Worm (Caenorhabditis elegans) whole organism, L1 larva: ENCODE results near the gene best-17.

Experiments used
- C16A3.4 ChIP-seq: fragments of 150-350 bp; optimal IDR thresholded peaks from 2 replicates; lab custom pipeline; 2014; ENCODE audit warnings: missing biosample characterization, missing genetic modification characterization
- blmp-1 ChIP-seq: fragments of 150-350 bp; optimal IDR thresholded peaks from 2 replicates; lab custom pipeline; 2014; ENCODE audit warnings: missing biosample characterization, missing genetic modification characterization
- ceh-8 ChIP-seq: fragments of 200-800 bp; sonication (Bioruptor generic); optimal IDR thresholded peaks from 2 replicates; lab custom pipeline; 2018; ENCODE audit warnings: mild to moderate bottlenecking, missing genetic modification characterization, moderate library complexity, missing compliant biosample characterization
- ceh-82 ChIP-seq, 3 experiments: fragments of 150-350 bp in 1 of 3; sonication (generic microtip) in 2 of 3; optimal IDR thresholded peaks; 2 replicates each; lab custom pipeline; 2014 to 2017; ENCODE audit warnings: missing biosample characterization in 3 of 3, missing genetic modification characterization in 3 of 3
- dpl-1 ChIP-seq, 3 experiments: fragments of 150-350 bp in 2 of 3; sonication (generic microtip) in 1 of 3; optimal IDR thresholded peaks; 2 replicates each; lab custom pipeline; 2014 to 2017; ENCODE audit warnings: missing biosample characterization in 3 of 3, missing genetic modification characterization in 3 of 3, missing genetic modification reagents in 3 of 3
- dsc-1 ChIP-seq: sonication (generic microtip); optimal IDR thresholded peaks from 2 replicates; lab custom pipeline; 2016; ENCODE audit warnings: mild to moderate bottlenecking, missing genetic modification characterization, missing compliant biosample characterization
- efl-1 ChIP-seq, 4 experiments: fragments of 150-350 bp; optimal IDR thresholded peaks in 3 of 4; peaks in 1 of 4; 1 replicate in 1 of 4; 2 replicates in 3 of 4; lab custom pipeline; 2014; ENCODE audit warnings: missing biosample characterization in 2 of 4, missing genetic modification characterization in 2 of 4, missing genetic modification reagents in 2 of 4
- egl-27 ChIP-seq, 2 experiments: fragments of 150-350 bp in 1 of 2; sonication (generic microtip); optimal IDR thresholded peaks; 3 replicates each; lab custom pipeline; 2017 to 2018; ENCODE audit warnings: missing biosample characterization in 2 of 2, missing genetic modification characterization in 2 of 2, missing genetic modification reagents in 2 of 2
- fkh-10 ChIP-seq: sonication (generic microtip); optimal IDR thresholded peaks from 2 replicates; lab custom pipeline; 2017; ENCODE audit warnings: missing biosample characterization, missing genetic modification reagents, missing genetic modification characterization
- fkh-8 ChIP-seq: sonication (generic microtip); optimal IDR thresholded peaks from 2 replicates; lab custom pipeline; 2016; ENCODE audit warnings: mild to moderate bottlenecking, missing genetic modification characterization, missing compliant biosample characterization
- fos-1 ChIP-seq: fragments of 150-350 bp; optimal IDR thresholded peaks from 2 replicates; lab custom pipeline; 2014; ENCODE audit warnings: missing biosample characterization, missing genetic modification characterization
- hlh-17 ChIP-seq: fragments of 200-800 bp; sonication (Bioruptor generic); optimal IDR thresholded peaks from 2 replicates; lab custom pipeline; 2018; ENCODE audit warnings: missing genetic modification characterization, mild to moderate bottlenecking, missing compliant biosample characterization, moderate library complexity, borderline replicate concordance
- hlh-4 ChIP-seq: sonication (generic microtip); optimal IDR thresholded peaks from 2 replicates; lab custom pipeline; 2016; ENCODE audit warnings: mild to moderate bottlenecking, missing genetic modification characterization, missing compliant biosample characterization
- irx-1 ChIP-seq: sonication (generic microtip); optimal IDR thresholded peaks from 2 replicates; lab custom pipeline; 2016; ENCODE audit warnings: missing genetic modification characterization, missing compliant biosample characterization
- isw-1 ChIP-seq: fragments of 200-800 bp; sonication (Bioruptor generic); IDR thresholded peaks from 2 replicates; pipeline ENCODE4 v1.3.6; 2022; ENCODE audit warnings: missing genetic modification characterization, missing compliant biosample characterization
- lin-13 ChIP-seq: fragments of 150-350 bp; optimal IDR thresholded peaks from 2 replicates; lab custom pipeline; 2014; ENCODE audit warnings: missing biosample characterization, missing genetic modification reagents, missing genetic modification characterization
- lin-14 ChIP-seq: fragments of 200-800 bp; sonication (Bioruptor generic); optimal IDR thresholded peaks from 2 replicates; lab custom pipeline; 2018; ENCODE audit warnings: mild to moderate bottlenecking, missing genetic modification characterization, moderate library complexity, missing compliant biosample characterization
- lin-35 ChIP-seq, 2 experiments: fragments of 150-350 bp; optimal IDR thresholded peaks; 2 replicates each; lab custom pipeline; 2014; ENCODE audit warnings: missing biosample characterization in 2 of 2, missing genetic modification characterization in 2 of 2, missing genetic modification reagents in 2 of 2
- lin-39 ChIP-seq: fragments of 150-350 bp; optimal IDR thresholded peaks from 2 replicates; lab custom pipeline; 2014; ENCODE audit warnings: missing biosample characterization, missing genetic modification reagents, missing genetic modification characterization
- lsy-2 ChIP-seq, 2 experiments: fragments of 150-350 bp; optimal IDR thresholded peaks; 2 replicates each; lab custom pipeline; 2014; ENCODE audit warnings: missing biosample characterization in 2 of 2, missing genetic modification characterization in 2 of 2
- mab-9 ChIP-seq: fragments of 200-800 bp; sonication (Bioruptor generic); IDR thresholded peaks from 2 replicates; pipeline ENCODE4 v1.3.6; 2022; ENCODE audit warnings: missing genetic modification reagents, missing genetic modification characterization, missing compliant biosample characterization
- mdl-1 ChIP-seq, 2 experiments: fragments of 150-350 bp; optimal IDR thresholded peaks; 2 replicates each; lab custom pipeline; 2014 to 2017; ENCODE audit warnings: missing biosample characterization in 2 of 2, missing genetic modification characterization in 2 of 2, inconsistent platforms in 1 of 2
- mep-1 ChIP-seq: fragments of 150-350 bp; optimal IDR thresholded peaks from 2 replicates; lab custom pipeline; 2014; ENCODE audit warnings: missing biosample characterization, missing genetic modification characterization
- nhr-11 ChIP-seq: fragments of 150-350 bp; optimal IDR thresholded peaks from 2 replicates; lab custom pipeline; 2014; ENCODE audit warnings: missing biosample characterization, missing genetic modification characterization
- nhr-20 ChIP-seq: sonication (generic microtip); optimal IDR thresholded peaks from 2 replicates; lab custom pipeline; 2016; ENCODE audit warnings: mild to moderate bottlenecking, missing genetic modification characterization, missing compliant biosample characterization
- nhr-47 ChIP-seq: sonication (generic microtip); optimal IDR thresholded peaks from 2 replicates; lab custom pipeline; 2016; ENCODE audit warnings: mild to moderate bottlenecking, missing genetic modification characterization, moderate library complexity, missing compliant biosample characterization
- nhr-71 ChIP-seq: sonication (generic microtip); optimal IDR thresholded peaks from 2 replicates; lab custom pipeline; 2016; ENCODE audit warnings: mild to moderate bottlenecking, missing genetic modification characterization, moderate library complexity, missing compliant biosample characterization
- nhr-77 ChIP-seq: fragments of 150-350 bp; optimal IDR thresholded peaks from 2 replicates; lab custom pipeline; 2014; ENCODE audit warnings: missing biosample characterization, missing genetic modification characterization
- skn-1 ChIP-seq: fragments of 150-350 bp; optimal IDR thresholded peaks from 2 replicates; lab custom pipeline; 2014; ENCODE audit warnings: missing biosample characterization, missing genetic modification characterization
- snpc-4 ChIP-seq: fragments of 150-350 bp; optimal IDR thresholded peaks from 2 replicates; lab custom pipeline; 2014; ENCODE audit warnings: missing biosample characterization, missing genetic modification characterization
- snu-23 ChIP-seq: sonication (generic microtip); optimal IDR thresholded peaks from 2 replicates; lab custom pipeline; 2016; ENCODE audit warnings: missing genetic modification characterization, missing compliant biosample characterization
- sptf-1 ChIP-seq: fragments of 150-350 bp; optimal IDR thresholded peaks from 2 replicates; lab custom pipeline; 2014; ENCODE audit warnings: missing biosample characterization, missing genetic modification characterization
- swsn-7 ChIP-seq: sonication (generic microtip); optimal IDR thresholded peaks from 2 replicates; lab custom pipeline; 2016; ENCODE audit warnings: missing genetic modification characterization, missing compliant biosample characterization
- tbx-2 ChIP-seq: sonication (generic microtip); optimal IDR thresholded peaks from 2 replicates; lab custom pipeline; 2016; ENCODE audit warnings: missing genetic modification characterization, missing compliant biosample characterization
- tlp-1 ChIP-seq: fragments of 150-350 bp; optimal IDR thresholded peaks from 2 replicates; lab custom pipeline; 2014; ENCODE audit warnings: missing biosample characterization, missing genetic modification characterization
- unc-86 ChIP-seq: sonication (generic microtip); optimal IDR thresholded peaks from 2 replicates; lab custom pipeline; 2016; ENCODE audit warnings: missing genetic modification characterization, missing compliant biosample characterization
- unc-98 ChIP-seq: fragments of 200-800 bp; sonication (Bioruptor generic); IDR thresholded peaks from 2 replicates; pipeline ENCODE4 v1.3.6; 2022; ENCODE audit warnings: missing genetic modification characterization, missing compliant biosample characterization
- xbp-1 ChIP-seq: sonication (generic microtip); optimal IDR thresholded peaks from 2 replicates; lab custom pipeline; 2016; ENCODE audit warnings: missing genetic modification characterization, missing compliant biosample characterization
- zag-1 ChIP-seq: fragments of 150-350 bp; optimal IDR thresholded peaks from 2 replicates; lab custom pipeline; 2014; ENCODE audit warnings: missing biosample characterization, missing genetic modification characterization
- ztf-11 ChIP-seq, 2 experiments: sonication (generic microtip); optimal IDR thresholded peaks; 2 replicates each; lab custom pipeline; 2016 to 2017; ENCODE audit warnings: missing genetic modification characterization in 2 of 2, missing biosample characterization in 1 of 2, missing compliant biosample characterization in 1 of 2

The best-17 gene

ce11 chrIII:598687-599086, 10.8 kb downstream of the best-17 start, which contains the start of gene Y55B1AR.2:
TSS of gene Y55B1AR.2 (minus strand) at chrIII:598787.
- TF ChIP-seq efl-1 (optimal IDR thresholded peaks at IDR 0.05; lab: Kevin White, UChicago) (no peak), efl-1 (GFP tag; optimal IDR thresholded peaks at IDR 0.05 in 1 of 2; lab: Kevin White, UChicago) (peak in 1 of 2 experiments; percentile 67), snu-23 (no peak)

ce11 chrIII:598168-598567, 11.3 kb downstream of the best-17 start:
- TF ChIP-seq snpc-4 (tag; lab: Kevin White, UChicago) (peak; percentile 34), fos-1 (tag; lab: Kevin White, UChicago) (peak; percentile 25), mep-1 (tag; lab: Kevin White, UChicago) (peak; percentile 76), hlh-17 (GFP tag; lab: Kevin White, UChicago) (no peak), efl-1 (optimal IDR thresholded peaks at IDR 0.05; lab: Kevin White, UChicago) (peak; percentile 58 to 68), efl-1 (GFP tag; optimal IDR thresholded peaks at IDR 0.05 in 1 of 2; lab: Kevin White, UChicago) (peak in 1 of 2 experiments; percentile 15), isw-1 (GFP tag; lab: Robert Waterston, UW) (peak; percentile 27; the same call in 1 of the 2 replicates), C16A3.4 (tag; lab: Kevin White, UChicago) (no peak), hlh-4 (tag; lab: Kevin White, UChicago) (no peak), irx-1 (peak; percentile 12), fkh-8 (tag; lab: Kevin White, UChicago) (peak; percentile 45), tbx-2 (peak; percentile 73), blmp-1 (tag; lab: Kevin White, UChicago) (peak; percentile 39), lin-13 (GFP tag; lab: Kevin White, UChicago) (peak; percentile 0), ceh-82 (tag; optimal IDR thresholded peaks at IDR 0.05; lab: Kevin White, UChicago) (peak; percentile 2 to 65 (median 50)), unc-98 (GFP tag; lab: Robert Waterston, UW) (no peak), fkh-10 (GFP tag; lab: Kevin White, UChicago) (peak; percentile 76), unc-86 (tag; lab: Kevin White, UChicago) (peak; percentile 38), nhr-77 (tag; lab: Kevin White, UChicago) (peak; percentile 18), sptf-1 (tag; lab: Kevin White, UChicago) (no peak), dpl-1 (GFP tag; optimal IDR thresholded peaks at IDR 0.05; lab: Kevin White, UChicago) (peak; percentile 31 to 55 (median 33)), dsc-1 (tag; lab: Kevin White, UChicago) (peak; percentile 46), xbp-1 (peak; percentile 41), tlp-1 (no peak), nhr-11 (peak; percentile 34), ztf-11 (tag; optimal IDR thresholded peaks at IDR 0.05; lab: Kevin White, UChicago) (peak in 1 of 2 experiments; percentile 3), lsy-2 (tag; optimal IDR thresholded peaks at IDR 0.05; lab: Kevin White, UChicago) (peak; percentile 47 to 62), mab-9 (no peak), nhr-47 (tag; lab: Kevin White, UChicago) (peak; percentile 70), snu-23 (peak; percentile 75), lin-39 (tag; lab: Kevin White, UChicago) (peak; percentile 9), swsn-7 (tag; lab: Kevin White, UChicago) (peak; percentile 64), lin-14 (GFP tag; lab: Kevin White, UChicago) (peak; percentile 93), nhr-20 (peak; percentile 37), skn-1 (tag; lab: Kevin White, UChicago) (peak; percentile 32), mdl-1 (tag; optimal IDR thresholded peaks at IDR 0.05; lab: Kevin White, UChicago) (peak in 1 of 2 experiments; percentile 52), ceh-8 (GFP tag; lab: Kevin White, UChicago) (no peak), nhr-71 (tag; lab: Kevin White, UChicago) (peak; percentile 70), egl-27 (tag; optimal IDR thresholded peaks at IDR 0.05; lab: Kevin White, UChicago) (peak in 1 of 2 experiments; percentile 34), zag-1 (no peak), lin-35 (GFP tag; optimal IDR thresholded peaks at IDR 0.05; lab: Kevin White, UChicago) (peak; percentile 50 to 60)
